Worm (Caenorhabditis elegans): ENCODE measurements around the gene mig-23.

- no peak for TF ChIP-seq Y95B8A.8 (GFP tag; IDR thresholded peaks at IDR 0.05)
- TF ChIP-seq nhr-80 (tag; optimal IDR thresholded peaks at IDR 0.05) = no peak
- TF ChIP-seq madf-6 (GFP tag; IDR thresholded peaks at IDR 0.05) = no peak
- TF ChIP-seq F39B2.1 (GFP tag; IDR thresholded peaks at IDR 0.05) = no peak
- TF ChIP-seq atf-7 (tag; optimal IDR thresholded peaks at IDR 0.05) = no peak
- no peak for TF ChIP-seq F55B11.4 (tag; optimal IDR thresholded peaks at IDR 0.05; ENCODE audit: borderline replicate concordance, insufficient read depth)
- TF ChIP-seq dpl-1 (GFP tag; optimal IDR thresholded peaks at IDR 0.05) = no peak
- TF ChIP-seq nhr-90 (tag; optimal IDR thresholded peaks at IDR 0.05) = no peak
- TF ChIP-seq let-526 (GFP tag; IDR thresholded peaks at IDR 0.05) = no peak
- no peak for TF ChIP-seq pha-4 (tag; optimal IDR thresholded peaks at IDR 0.05)
These were observed 26.6 kb upstream of the mig-23 start for ce11 chrX:5975228-5975627.
